Worm (Caenorhabditis elegans) whole organism, late embryonic: ENCODE measurements around the gene clhm-1.

ENCODE experiments used
- ama-1 ChIP-seq: fragments of 150-350 bp; optimal IDR thresholded peaks from 2 replicates; lab custom pipeline; 2014
- ceh-30 ChIP-seq: fragments of 150-350 bp; optimal IDR thresholded peaks from 2 replicates; lab custom pipeline; 2014; ENCODE audit warnings: missing biosample characterization, missing genetic modification characterization

DNA sequence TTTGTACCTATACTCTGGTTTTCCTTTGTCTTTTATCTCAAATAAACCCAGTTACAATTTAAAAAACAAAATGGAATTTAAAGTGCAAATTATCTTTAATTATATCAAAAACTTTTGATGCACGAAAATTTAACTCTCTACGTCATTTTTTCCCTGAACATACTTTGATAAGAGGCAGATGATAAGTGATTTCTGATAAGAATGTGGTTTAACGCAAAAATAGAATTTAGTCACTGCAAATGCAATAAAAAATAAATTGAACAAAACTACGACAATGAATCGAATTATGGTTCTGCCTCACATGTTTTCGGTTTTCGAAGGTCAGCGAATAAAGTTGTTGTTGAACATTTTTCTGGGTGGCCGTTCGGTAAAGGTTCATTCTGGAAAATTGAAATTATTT lies 49.0 kb downstream of the clhm-1 start:
- TF ChIP-seq ceh-30 (tag; lab: Kevin White, UChicago) = no peak
- TF ChIP-seq ama-1 (lab: Kevin White, UChicago) = no peak
